Fruit fly (Drosophila melanogaster): ENCODE results near the gene CG10154.

The CG10154 gene

DNA sequence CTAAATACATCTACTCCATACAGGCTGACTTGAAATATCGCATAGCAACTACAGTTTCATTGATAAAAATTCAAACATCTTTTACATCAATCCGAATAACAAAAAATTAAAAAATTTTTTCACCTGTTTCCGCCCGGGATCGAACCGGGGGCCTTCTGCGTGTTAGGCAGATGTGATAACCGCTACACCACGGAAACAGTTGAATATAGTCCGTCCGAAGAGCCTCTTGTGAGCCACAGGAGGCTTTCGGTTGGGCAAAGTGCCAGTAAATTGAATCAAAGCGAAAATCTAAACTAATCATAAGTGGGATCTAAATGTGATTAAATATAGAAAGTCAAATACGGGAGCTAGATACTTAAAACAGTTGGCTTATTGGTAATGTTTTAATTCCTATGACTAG, 3.4 kb downstream of the CG10154 start:
- TF ChIP-seq Dll (GFP tag; IDR thresholded peaks at IDR 0.05; ENCODE audit: partially characterized antibody): peak; percentile 18; the same call in 1 of the 4 replicates
- peak; percentile 60; the same call in 1 of the 2 replicates for TF ChIP-seq CG42726 (GFP tag; IDR thresholded peaks at IDR 0.05; ENCODE audit: partially characterized antibody)
- peak; percentile 31; the same call in 1 of the 2 replicates for TF ChIP-seq CG13287 (GFP tag; IDR thresholded peaks at IDR 0.05; ENCODE audit: partially characterized antibody)
- TF ChIP-seq vnd (GFP tag; IDR thresholded peaks at IDR 0.05; ENCODE audit: partially characterized antibody): peak; percentile 57; the same call in 2 of the 3 replicates
- no peak for TF ChIP-seq CG17359 (tag; optimal IDR thresholded peaks at IDR 0.05)
- peak; percentile 65 for TF ChIP-seq grn (GFP tag; optimal IDR thresholded peaks at IDR 0.05)
- peak; percentile 30 for TF ChIP-seq exex (tag; optimal IDR thresholded peaks at IDR 0.05)
- TF ChIP-seq bbx (GFP tag; IDR thresholded peaks at IDR 0.05; ENCODE audit: partially characterized antibody): peak; percentile 79
- TF ChIP-seq knrl (GFP tag; IDR thresholded peaks at IDR 0.05; ENCODE audit: partially characterized antibody): peak; percentile 54
- TF ChIP-seq Fer1 (GFP tag; optimal IDR thresholded peaks at IDR 0.05): no peak
- no peak for TF ChIP-seq pros (GFP tag; optimal IDR thresholded peaks at IDR 0.05)
- TF ChIP-seq tna (GFP tag; IDR thresholded peaks at IDR 0.05; ENCODE audit: partially characterized antibody): peak; percentile 78
- TF ChIP-seq tup (GFP tag; optimal IDR thresholded peaks at IDR 0.05): no peak
- no peak for TF ChIP-seq CG9609 (GFP tag; optimal IDR thresholded peaks at IDR 0.05)
- peak; percentile 72 for TF ChIP-seq CG7963 (GFP tag; IDR thresholded peaks at IDR 0.05; ENCODE audit: partially characterized antibody)
- TF ChIP-seq Opbp (GFP tag; IDR thresholded peaks at IDR 0.05; ENCODE audit: partially characterized antibody): peak; percentile 89
- TF ChIP-seq Scr (GFP tag; IDR thresholded peaks at IDR 0.05; ENCODE audit: partially characterized antibody): peak; percentile 56
- peak; percentile 99 for TF ChIP-seq Bdp1 (GFP tag; optimal IDR thresholded peaks at IDR 0.05)
- TF ChIP-seq CG7271 (tag; optimal IDR thresholded peaks at IDR 0.05): no peak
- peak; percentile 78 for TF ChIP-seq nerfin-2 (GFP tag; IDR thresholded peaks at IDR 0.05; ENCODE audit: partially characterized antibody)
- TF ChIP-seq CG11085 (GFP tag; IDR thresholded peaks at IDR 0.05): no peak
- peak; percentile 78 for TF ChIP-seq Bgb (GFP tag; IDR thresholded peaks at IDR 0.05; ENCODE audit: partially characterized antibody)
- no peak for TF ChIP-seq CG32532 (GFP tag; IDR thresholded peaks at IDR 0.05)
- peak; percentile 47; the same call in 1 of the 3 replicates for TF ChIP-seq zen2 (GFP tag; IDR thresholded peaks at IDR 0.05; ENCODE audit: partially characterized antibody)
- peak; percentile 78 for TF ChIP-seq ato (GFP tag; IDR thresholded peaks at IDR 0.05; ENCODE audit: partially characterized antibody)
- TF ChIP-seq ttk (GFP tag; IDR thresholded peaks at IDR 0.05): no peak
- TF ChIP-seq inv (GFP tag; IDR thresholded peaks at IDR 0.05; ENCODE audit: partially characterized antibody): peak; percentile 38; the same call in 1 of the 2 replicates
- TF ChIP-seq CG16815 (GFP tag; optimal IDR thresholded peaks at IDR 0.05): no peak
- TF ChIP-seq Lim3 (GFP tag; IDR thresholded peaks at IDR 0.05): no peak
- no peak for TF ChIP-seq repo (GFP tag; optimal IDR thresholded peaks at IDR 0.05)
- peak; percentile 81 for TF ChIP-seq amos (GFP tag; IDR thresholded peaks at IDR 0.05; ENCODE audit: partially characterized antibody)
- TF ChIP-seq CG14860 (GFP tag; IDR thresholded peaks at IDR 0.05; ENCODE audit: partially characterized antibody): peak; percentile 66
- TF ChIP-seq CG15601 (tag; optimal IDR thresholded peaks at IDR 0.05): peak; percentile 92
- TF ChIP-seq nau (GFP tag; optimal IDR thresholded peaks at IDR 0.05): no peak
- TF ChIP-seq hb (GFP tag; IDR thresholded peaks at IDR 0.05; ENCODE audit: partially characterized antibody): peak; percentile 43; the same call in 1 of the 3 replicates
- TF ChIP-seq mld (GFP tag; IDR thresholded peaks at IDR 0.05; ENCODE audit: partially characterized antibody): peak; percentile 84; the same call in 2 of the 3 replicates
- no peak for TF ChIP-seq btn (GFP tag; optimal IDR thresholded peaks at IDR 0.05)
- peak; percentile 76; the same call in 2 of the 3 replicates for TF ChIP-seq CG6791 (GFP tag; IDR thresholded peaks at IDR 0.05; ENCODE audit: partially characterized antibody)
- no peak for TF ChIP-seq az2 (GFP tag; optimal IDR thresholded peaks at IDR 0.05)
- no peak for TF ChIP-seq tgo (GFP tag; IDR thresholded peaks at IDR 0.05)
- no peak for TF ChIP-seq Nf-YA (GFP tag; IDR thresholded peaks at IDR 0.05)
- TF ChIP-seq sna (GFP tag; IDR thresholded peaks at IDR 0.05; ENCODE audit: partially characterized antibody): peak; percentile 43
- TF ChIP-seq CG10274 (GFP tag; optimal IDR thresholded peaks at IDR 0.05): no peak
- no peak for TF ChIP-seq NFAT (GFP tag; IDR thresholded peaks at IDR 0.05)
- TF ChIP-seq CG30020 (tag; optimal IDR thresholded peaks at IDR 0.05): no peak
- peak; percentile 72 for TF ChIP-seq CG16813 (GFP tag; IDR thresholded peaks at IDR 0.05; ENCODE audit: partially characterized antibody)
- TF ChIP-seq bigmax (GFP tag; optimal IDR thresholded peaks at IDR 0.05): no peak
